Fruit fly (Drosophila melanogaster): Measurements from ENCODE around the gene CG1640.

- TF ChIP-seq insv (optimal IDR thresholded peaks at IDR 0.05), result no peak
- TF ChIP-seq psq (optimal IDR thresholded peaks at IDR 0.05), result no peak
- TF ChIP-seq Myc (optimal IDR thresholded peaks at IDR 0.05), result no peak
- no peak for TF ChIP-seq h (optimal IDR thresholded peaks at IDR 0.05)
- TF ChIP-seq Sin3A (optimal IDR thresholded peaks at IDR 0.05), result no peak
Measured at dm6 chrX:13392764-13393163, 22.4 kb downstream of the CG1640 start.

Measured in Kc167 (cell line).